Worm (Caenorhabditis elegans) whole organism, young adult: Measurements from ENCODE around the gene snet-1.

Source experiments
- B0035.1 ChIP-seq: sonication (generic microtip); optimal IDR thresholded peaks from 2 replicates; lab custom pipeline; 2016; ENCODE audit warnings: missing genetic modification characterization, mild to moderate bottlenecking, missing compliant biosample characterization, missing genotype, missing genetic modification reagents
- B0336.3 ChIP-seq: fragments of 200-800 bp; sonication (Bioruptor generic); IDR thresholded peaks from 2 replicates; pipeline ENCODE4 v1.3.6; 2022; ENCODE audit warnings: missing genetic modification characterization, missing compliant biosample characterization
- F22D6.2 ChIP-seq: sonication (generic microtip); optimal IDR thresholded peaks from 2 replicates; lab custom pipeline; 2016; ENCODE audit warnings: mild to moderate bottlenecking, missing genetic modification characterization, missing compliant biosample characterization
- F23B12.7 ChIP-seq: sonication (generic microtip); optimal IDR thresholded peaks from 2 replicates; lab custom pipeline; 2017; ENCODE audit warnings: missing genetic modification characterization, mild to moderate bottlenecking, missing compliant biosample characterization, antibody characterized with exemption, moderate library complexity; ENCODE audit not compliant: insufficient read depth
- F37B4.10 ChIP-seq: fragments of 200-800 bp; sonication (Bioruptor generic); IDR thresholded peaks from 2 replicates; pipeline ENCODE4 v1.3.6; 2022; ENCODE audit warnings: missing genetic modification characterization, missing compliant biosample characterization
- F49E8.2 ChIP-seq: sonication (generic microtip); optimal IDR thresholded peaks from 3 replicates; lab custom pipeline; 2017; ENCODE audit warnings: missing genetic modification characterization, mild to moderate bottlenecking, missing compliant biosample characterization, antibody characterized with exemption, moderate library complexity; ENCODE audit not compliant: insufficient read depth
- K11D2.4 ChIP-seq: fragments of 200-800 bp; sonication (Bioruptor generic); IDR thresholded peaks from 2 replicates; pipeline ENCODE4 v1.3.6; 2022; ENCODE audit warnings: missing genetic modification reagents, missing genetic modification characterization, missing compliant biosample characterization
- K12H6.12 ChIP-seq: fragments of 200-800 bp; sonication (Bioruptor generic); optimal IDR thresholded peaks from 2 replicates; lab custom pipeline; 2018; ENCODE audit warnings: mild to moderate bottlenecking, missing genetic modification characterization, missing compliant biosample characterization
- T07F8.4 ChIP-seq: sonication (generic microtip); optimal IDR thresholded peaks from 2 replicates; lab custom pipeline; 2016; ENCODE audit warnings: mild to moderate bottlenecking, missing genetic modification characterization, moderate library complexity, missing compliant biosample characterization
- Y67H2A.10 ChIP-seq: fragments of 200-800 bp; sonication (Bioruptor generic); conservative IDR thresholded peaks from 2 replicates; pipeline ENCODE4 v1.3.6; 2022; ENCODE audit warnings: missing genetic modification reagents, missing genetic modification characterization, missing compliant biosample characterization
- Y79H2A.3 ChIP-seq: fragments of 200-800 bp; sonication (Bioruptor generic); conservative IDR thresholded peaks from 2 replicates; pipeline ENCODE4 v1.3.6; 2022; ENCODE audit warnings: missing genetic modification reagents, missing genetic modification characterization, missing compliant biosample characterization
- akir-1 ChIP-seq: fragments of 200-800 bp; sonication (Bioruptor generic); optimal IDR thresholded peaks from 2 replicates; lab custom pipeline; 2018; ENCODE audit warnings: mild to moderate bottlenecking, missing genetic modification characterization, moderate library complexity, missing compliant biosample characterization
- bed-1 ChIP-seq: fragments of 200-800 bp; sonication (Bioruptor generic); IDR thresholded peaks from 2 replicates; pipeline ENCODE4 v1.3.6; 2022; ENCODE audit warnings: missing genetic modification reagents, missing genetic modification characterization, missing compliant biosample characterization
- cebp-1 ChIP-seq, 2 experiments: fragments of 200-800 bp in 1 of 2; sonication (Bioruptor generic) in 1 of 2; sonication (generic microtip) in 1 of 2; IDR thresholded peaks in 1 of 2; optimal IDR thresholded peaks in 1 of 2; 2 replicates each; pipeline versions ENCODE4 v1.3.6 to Lab custom; 2017 to 2022; ENCODE audit warnings: missing compliant biosample characterization in 2 of 2, missing genetic modification characterization in 2 of 2, mild to moderate bottlenecking in 1 of 2, missing genetic modification reagents in 1 of 2, moderate library complexity in 1 of 2
- cebp-2 ChIP-seq: fragments of 200-800 bp; sonication (Bioruptor generic); IDR thresholded peaks from 2 replicates; pipeline ENCODE4 v1.3.6; 2022; ENCODE audit warnings: missing genetic modification characterization, missing compliant biosample characterization
- ceh-27 ChIP-seq: fragments of 200-800 bp; sonication (Bioruptor generic); optimal IDR thresholded peaks from 2 replicates; lab custom pipeline; 2018; ENCODE audit warnings: mild to moderate bottlenecking, missing genetic modification characterization, moderate library complexity, missing compliant biosample characterization
- ceh-58 ChIP-seq: fragments of 200-800 bp; sonication (Bioruptor generic); IDR thresholded peaks from 2 replicates; pipeline ENCODE4 v1.3.6; 2022; ENCODE audit warnings: missing genetic modification characterization, missing compliant biosample characterization
- chd-7 ChIP-seq: sonication (generic microtip); optimal IDR thresholded peaks from 2 replicates; lab custom pipeline; 2016; ENCODE audit warnings: mild to moderate bottlenecking, missing genetic modification characterization, moderate library complexity, missing compliant biosample characterization
- die-1 ChIP-seq: sonication (generic microtip); optimal IDR thresholded peaks from 2 replicates; lab custom pipeline; 2016; ENCODE audit warnings: missing genotype, mild to moderate bottlenecking, missing genetic modification characterization, missing compliant biosample characterization
- dox-1 ChIP-seq: fragments of 200-800 bp; sonication (Bioruptor generic); IDR thresholded peaks from 2 replicates; pipeline ENCODE4 v1.3.6; 2022; ENCODE audit warnings: missing genetic modification reagents, missing genetic modification characterization, missing compliant biosample characterization
- efl-1 ChIP-seq: fragments of 150-350 bp; optimal IDR thresholded peaks from 2 replicates; lab custom pipeline; 2014; ENCODE audit warnings: missing biosample characterization, missing genetic modification reagents, missing genetic modification characterization
- egl-18 ChIP-seq: fragments of 200-800 bp; sonication (Bioruptor generic); IDR thresholded peaks from 2 replicates; pipeline ENCODE4 v1.3.6; 2022; ENCODE audit warnings: missing genetic modification reagents, missing genetic modification characterization, missing compliant biosample characterization
- egrh-3 ChIP-seq: fragments of 200-800 bp; sonication (Bioruptor generic); IDR thresholded peaks from 2 replicates; pipeline ENCODE4 v1.3.6; 2022; ENCODE audit warnings: missing genetic modification reagents, missing genetic modification characterization, missing compliant biosample characterization
- ekl-4 ChIP-seq: fragments of 200-800 bp; sonication (Bioruptor generic); IDR thresholded peaks from 2 replicates; pipeline ENCODE4 v1.3.6; 2022; ENCODE audit warnings: missing genetic modification reagents, missing genetic modification characterization, missing compliant biosample characterization
- fkh-3 ChIP-seq: sonication (generic microtip); optimal IDR thresholded peaks from 2 replicates; lab custom pipeline; 2016; ENCODE audit warnings: mild to moderate bottlenecking, missing genetic modification characterization, missing compliant biosample characterization
- gei-17 ChIP-seq: fragments of 200-800 bp; sonication (Bioruptor generic); optimal IDR thresholded peaks from 2 replicates; lab custom pipeline; 2018; ENCODE audit warnings: mild to moderate bottlenecking, missing genetic modification characterization, missing compliant biosample characterization
- hlh-26 ChIP-seq: fragments of 200-800 bp; sonication (Bioruptor generic); conservative IDR thresholded peaks from 2 replicates; pipeline ENCODE4 v1.3.6; 2022; ENCODE audit warnings: missing genetic modification reagents, missing genetic modification characterization, missing compliant biosample characterization
- hmg-20 ChIP-seq: fragments of 200-800 bp; sonication (Bioruptor generic); IDR thresholded peaks from 2 replicates; pipeline ENCODE4 v1.3.6; 2022; ENCODE audit warnings: missing genetic modification reagents, missing genetic modification characterization, missing compliant biosample characterization
- hrde-1 ChIP-seq: sonication (generic microtip); optimal IDR thresholded peaks from 2 replicates; lab custom pipeline; 2016; ENCODE audit warnings: missing genetic modification characterization, mild to moderate bottlenecking, missing compliant biosample characterization, moderate library complexity, missing genotype, missing genetic modification reagents, borderline replicate concordance
- lag-1 ChIP-seq: fragments of 200-800 bp; sonication (Bioruptor generic); IDR thresholded peaks from 2 replicates; pipeline ENCODE4 v1.3.6; 2022; ENCODE audit warnings: missing genetic modification reagents, missing genetic modification characterization, missing compliant biosample characterization
- let-526 ChIP-seq: fragments of 200-800 bp; sonication (Bioruptor generic); IDR thresholded peaks from 2 replicates; pipeline ENCODE4 v1.3.6; 2022; ENCODE audit warnings: missing genetic modification reagents, missing genetic modification characterization, missing compliant biosample characterization
- lin-35 ChIP-seq, 3 experiments: fragments of 150-350 bp in 2 of 3; sonication (generic microtip) in 1 of 3; optimal IDR thresholded peaks; 2 replicates each; lab custom pipeline; 2014 to 2018; ENCODE audit warnings: missing biosample characterization in 3 of 3, missing genetic modification characterization in 3 of 3, missing genetic modification reagents in 3 of 3
- lir-1 ChIP-seq: fragments of 200-800 bp; sonication (Bioruptor generic); conservative IDR thresholded peaks from 2 replicates; pipeline ENCODE4 v1.3.6; 2022; ENCODE audit warnings: missing genetic modification reagents, missing genetic modification characterization, missing compliant biosample characterization
- lsy-27 ChIP-seq: sonication (generic microtip); optimal IDR thresholded peaks from 2 replicates; lab custom pipeline; 2017; ENCODE audit warnings: missing genetic modification characterization, mild to moderate bottlenecking, missing compliant biosample characterization, antibody characterized with exemption, missing genotype, borderline replicate concordance; ENCODE audit not compliant: insufficient read depth
- madf-10 ChIP-seq: sonication (generic microtip); optimal IDR thresholded peaks from 2 replicates; lab custom pipeline; 2016; ENCODE audit warnings: mild to moderate bottlenecking, missing genetic modification characterization, missing compliant biosample characterization
- nhr-27 ChIP-seq: fragments of 200-800 bp; sonication (Bioruptor generic); optimal IDR thresholded peaks from 2 replicates; lab custom pipeline; 2018; ENCODE audit warnings: mild to moderate bottlenecking, missing genetic modification characterization, moderate library complexity, missing compliant biosample characterization
- nhr-80 ChIP-seq: sonication (generic microtip); optimal IDR thresholded peaks from 2 replicates; lab custom pipeline; 2016; ENCODE audit warnings: missing genetic modification characterization, missing compliant biosample characterization
- pbrm-1 ChIP-seq: fragments of 200-800 bp; sonication (Bioruptor generic); IDR thresholded peaks from 2 replicates; pipeline ENCODE4 v1.3.6; 2022; ENCODE audit warnings: missing genetic modification reagents, missing genetic modification characterization, missing compliant biosample characterization
- pha-4 ChIP-seq: fragments of 150-350 bp; sonication (generic microtip); optimal IDR thresholded peaks from 2 replicates; lab custom pipeline; 2014; ENCODE audit warnings: missing biosample characterization, missing genetic modification reagents, missing genetic modification characterization
- rcor-1 ChIP-seq: fragments of 200-800 bp; sonication (Bioruptor generic); IDR thresholded peaks from 2 replicates; pipeline ENCODE4 v1.3.6; 2022; ENCODE audit warnings: missing genetic modification reagents, missing genetic modification characterization, missing compliant biosample characterization
- rec-8 ChIP-seq, 2 experiments: sonication (generic microtip); optimal IDR thresholded peaks; 2 replicates each; lab custom pipeline; 2016; ENCODE audit warnings: mild to moderate bottlenecking in 2 of 2, missing genetic modification characterization in 2 of 2, missing genetic modification reagents in 2 of 2, missing genotype in 2 of 2, missing biosample characterization in 1 of 2, missing compliant biosample characterization in 1 of 2, moderate library complexity in 1 of 2
- rpc-1 ChIP-seq, 2 experiments: fragments of 150-350 bp in 1 of 2; sonication (generic microtip) in 1 of 2; optimal IDR thresholded peaks; 2 replicates each; lab custom pipeline; 2014 to 2018; ENCODE audit warnings: missing biosample characterization in 1 of 2, missing genetic modification characterization in 1 of 2, missing genetic modification reagents in 1 of 2, missing genotype in 1 of 2
- tbp1 ChIP-seq: fragments of 200-800 bp; sonication (Bioruptor generic); optimal IDR thresholded peaks from 2 replicates; lab custom pipeline; 2018; ENCODE audit warnings: mild to moderate bottlenecking, missing genetic modification characterization, missing compliant biosample characterization
- tbx-9 ChIP-seq: sonication (generic microtip); optimal IDR thresholded peaks from 2 replicates; lab custom pipeline; 2016; ENCODE audit warnings: borderline replicate concordance, missing genetic modification characterization, inconsistent platforms, missing compliant biosample characterization
- xnd-1 ChIP-seq: sonication (generic microtip); optimal IDR thresholded peaks from 2 replicates; lab custom pipeline; 2016; ENCODE audit warnings: missing genotype, missing genetic modification reagents, missing genetic modification characterization, missing compliant biosample characterization
- ztf-28 ChIP-seq: fragments of 200-800 bp; sonication (Bioruptor generic); IDR thresholded peaks from 2 replicates; pipeline ENCODE4 v1.3.6; 2022; ENCODE audit warnings: missing genetic modification reagents, missing genetic modification characterization, missing compliant biosample characterization

snet-1 gene

ce11 chrX:3697623-3698022 lies 28.9 kb upstream of the snet-1 start (continued):
- TF ChIP-seq bed-1 (0 out of 2 replicates have a peak, but pooled peaks have one; percentile 78), F22D6.2 (tag; lab: Kevin White, UChicago) (no peak), cebp-1 (GFP tag; IDR thresholded peaks at IDR 0.05; lab: Robert Waterston, UW) (peak; percentile 56; the same call in 1 of the 2 replicates), cebp-1 (tag; optimal IDR thresholded peaks at IDR 0.05; lab: Kevin White, UChicago) (peak; percentile 76), lin-35 (GFP tag; optimal IDR thresholded peaks at IDR 0.05; lab: Kevin White, UChicago) (peak in 1 of 3 experiments; percentile 69), let-526 (GFP tag; lab: Robert Waterston, UW) (0 out of 2 replicates have a peak, but pooled peaks have one; percentile 29), lag-1 (no peak), nhr-80 (tag; lab: Kevin White, UChicago) (peak; percentile 16), pbrm-1 (GFP tag; lab: Robert Waterston, UW) (peak; percentile 93), hmg-20 (peak; percentile 62; the same call in 1 of the 2 replicates), rcor-1 (GFP tag; lab: Robert Waterston, UW) (peak; percentile 77), ceh-58 (no peak), hlh-26 (GFP tag; lab: Robert Waterston, UW) (no peak), xnd-1 (tag; lab: Kevin White, UChicago) (no peak), ztf-28 (GFP tag; lab: Robert Waterston, UW) (peak; percentile 55; the same call in 1 of the 2 replicates), rec-8 (tag; optimal IDR thresholded peaks at IDR 0.05; lab: Kevin White, UChicago) (peak; percentile 74 to 79), lir-1 (GFP tag; lab: Robert Waterston, UW) (peak; percentile 73; the same call in 1 of the 2 replicates), F23B12.7 (tag; lab: Kevin White, UChicago) (peak; percentile 75), gei-17 (GFP tag; lab: Kevin White, UChicago) (peak; percentile 63), hrde-1 (tag; lab: Kevin White, UChicago) (peak; percentile 44), B0336.3 (GFP tag; lab: Robert Waterston, UW) (peak; percentile 64), fkh-3 (tag; lab: Kevin White, UChicago) (no peak), egrh-3 (GFP tag; lab: Robert Waterston, UW) (peak; percentile 67), rpc-1 (optimal IDR thresholded peaks at IDR 0.05; lab: Kevin White, UChicago) (peak; percentile 95), rpc-1 (tag; optimal IDR thresholded peaks at IDR 0.05; lab: Kevin White, UChicago) (peak; percentile 97), F49E8.2 (no peak), dox-1 (GFP tag; lab: Robert Waterston, UW) (peak; percentile 89), ceh-27 (GFP tag; lab: Kevin White, UChicago) (peak; percentile 68), tbx-9 (tag; lab: Kevin White, UChicago) (no peak), F37B4.10 (GFP tag; lab: Robert Waterston, UW) (0 out of 2 replicates have a peak, but pooled peaks have one; percentile 75), egl-18 (GFP tag; lab: Robert Waterston, UW) (no peak), B0035.1 (tag; lab: Kevin White, UChicago) (peak; percentile 65), T07F8.4 (peak; percentile 71), cebp-2 (GFP tag; lab: Robert Waterston, UW) (0 out of 2 replicates have a peak, but pooled peaks have one; percentile 55), tbp1 (peak; percentile 99), Y67H2A.10 (GFP tag; lab: Robert Waterston, UW) (no peak), madf-10 (peak; percentile 80), efl-1 (GFP tag; lab: Kevin White, UChicago) (no peak), Y79H2A.3 (no peak), K11D2.4 (GFP tag; lab: Robert Waterston, UW) (peak; percentile 76), die-1 (peak; percentile 95), ekl-4 (GFP tag; lab: Robert Waterston, UW) (peak; percentile 86), akir-1 (peak; percentile 56), K12H6.12 (tag; lab: Kevin White, UChicago) (peak; percentile 50), lsy-27 (peak; percentile 78), pha-4 (tag; lab: Kevin White, UChicago) (no peak), chd-7 (peak; percentile 78), nhr-27 (tag; lab: Kevin White, UChicago) (no peak)
